Worm (Caenorhabditis elegans): ENCODE data around the gene srj-4.

DNA sequence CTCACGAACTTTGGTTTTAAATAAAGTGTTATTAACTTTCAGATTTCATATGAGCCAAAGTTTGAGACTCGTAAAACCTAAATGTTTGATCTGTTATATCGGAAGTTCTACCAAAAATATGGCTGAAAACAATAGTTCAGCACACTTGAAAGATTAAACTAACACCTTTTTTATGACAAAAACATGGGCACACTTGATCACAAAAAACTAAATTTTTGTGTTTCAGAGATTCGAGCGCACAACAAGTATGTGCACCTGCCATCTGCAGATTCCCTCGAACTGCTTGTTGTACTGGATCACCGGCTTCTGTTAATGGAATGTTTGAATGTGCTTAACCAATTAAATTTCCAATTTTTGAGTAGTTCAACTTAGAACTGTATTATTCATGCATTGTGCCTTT, 9.2 kb upstream of the srj-4 start:
- TF ChIP-seq flt-1 (GFP tag; IDR thresholded peaks at IDR 0.05): no peak
- no peak for TF ChIP-seq klf-2 (GFP tag; conservative IDR thresholded peaks at IDR 0.05)
- no peak for TF ChIP-seq ref-1 (GFP tag; conservative IDR thresholded peaks at IDR 0.05)
- TF ChIP-seq ztf-29 (GFP tag; IDR thresholded peaks at IDR 0.05): no peak
- no peak for TF ChIP-seq ztf-23 (GFP tag; IDR thresholded peaks at IDR 0.05)

All from whole organism, midembryonic.